Fruit fly (Drosophila melanogaster): ENCODE results near the gene CG11843.

- no peak for TF ChIP-seq CTCF (optimal IDR thresholded peaks at IDR 0.05)
- TF ChIP-seq CG8478 (optimal IDR thresholded peaks at IDR 0.05) = no peak
Measured at dm6 chr3R:29024671-29025070, 29.5 kb upstream of the CG11843 start, which contains the start of gene CG14518.

Data from S2 (cell line).